Fruit fly (Drosophila melanogaster) whole organism, embryonic: Measurements from ENCODE around the gene CG2187.

Experiments
- disco-r ChIP-seq: fragments of 200-800 bp; sonication (Bioruptor generic); optimal IDR thresholded peaks from 2 replicates; lab custom pipeline; 2016; ENCODE audit warnings: missing biosample characterization, missing genetic modification characterization
- fu2 ChIP-seq: fragments of 200-800 bp; sonication (Bioruptor generic); optimal IDR thresholded peaks from 2 replicates; lab custom pipeline; 2016; ENCODE audit warnings: missing biosample characterization, missing genetic modification characterization
- pros ChIP-seq: fragments of 200-800 bp; sonication (Bioruptor generic); optimal IDR thresholded peaks from 3 replicates; lab custom pipeline; 2019; ENCODE audit warnings: missing biosample characterization, mild to moderate bottlenecking, missing genetic modification characterization, moderate library complexity
- pum ChIP-seq: fragments of 200-800 bp; sonication (Bioruptor generic); optimal IDR thresholded peaks from 2 replicates; lab custom pipeline; 2016; ENCODE audit warnings: missing biosample characterization, missing genetic modification characterization
- stc ChIP-seq: fragments of 200-800 bp; sonication (Bioruptor generic); IDR thresholded peaks from 2 replicates; pipeline ENCODE4 v1.3.6; 2022; ENCODE audit warnings: missing biosample characterization, missing genetic modification characterization

DNA sequence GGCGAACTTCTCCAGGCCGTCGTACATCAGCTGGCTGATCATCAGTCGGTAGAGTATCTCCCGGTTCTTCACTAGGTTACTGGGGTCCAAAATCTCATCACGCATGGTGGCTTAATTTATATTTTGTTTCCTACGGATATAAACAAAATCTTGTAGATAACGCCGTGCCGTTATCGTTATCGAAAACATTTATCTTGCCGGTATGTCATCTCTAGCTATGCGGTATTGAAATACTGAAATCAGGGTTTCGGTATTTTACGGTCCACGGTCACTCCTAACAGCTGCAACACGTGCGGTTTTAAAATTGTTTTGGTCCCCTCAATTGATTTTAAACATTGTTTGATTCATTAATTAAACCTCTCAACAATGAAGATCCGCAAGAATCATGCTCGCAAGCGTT, 21.7 kb downstream of the CG2187 start, which contains the start of the genes CstF50 and CG11563:
- TF ChIP-seq disco-r (GFP tag; lab: Kevin White, UChicago) = no peak
- no peak for TF ChIP-seq fu2 (GFP tag; lab: Kevin White, UChicago)
- no peak for TF ChIP-seq stc (GFP tag; lab: Robert Waterston, UW)
- no peak for TF ChIP-seq pum
- no peak for TF ChIP-seq pros (GFP tag; lab: Kevin White, UChicago)
